ENCODE assay signal across 5 fruit fly cellular contexts in genomic region chr3L:5279998-5280610, dm6.
A peak's percentile ranks its signal among the peaks of the same experiment; 100 is the strongest.
TF ChIP-seq lines count a peak whose summit lies in the region.

No protein-coding gene starts in this region.

- TF ChIP-seq CTCF in whole organism, embryonic (GFP tag; optimal IDR thresholded peaks at IDR 0.05; lab: Kevin White, UChicago): no peak

TF ChIP-seq in whole organism, adult, 20 proteins besides CTCF, POLR2A, EP300 and RAD21:
- TF ChIP-seq CG1620 (GFP tag; optimal IDR thresholded peaks at IDR 0.05; lab: Kevin White, UChicago): no peak
- TF ChIP-seq tj (GFP tag; optimal IDR thresholded peaks at IDR 0.05; lab: Kevin White, UChicago): peak; percentile 29
- TF ChIP-seq pad (GFP tag; optimal IDR thresholded peaks at IDR 0.05; lab: Kevin White, UChicago): no peak
- no peak for TF ChIP-seq Hr96 (GFP tag; optimal IDR thresholded peaks at IDR 0.05; lab: Kevin White, UChicago)
- no peak for TF ChIP-seq Mnt (GFP tag; optimal IDR thresholded peaks at IDR 0.05; lab: Kevin White, UChicago)
- no peak for TF ChIP-seq cnc (optimal IDR thresholded peaks at IDR 0.05; lab: Kevin White, UChicago)
- no peak for TF ChIP-seq CG7045 (GFP tag; optimal IDR thresholded peaks at IDR 0.05; lab: Kevin White, UChicago)
- TF ChIP-seq ovo (GFP tag; optimal IDR thresholded peaks at IDR 0.05; lab: Kevin White, UChicago): no peak

TF ChIP-seq in whole organism, embryonic, 481 proteins besides CTCF, POLR2A, EP300 and RAD21 (continues in another document):
- TF ChIP-seq CG6254 (GFP tag; optimal IDR thresholded peaks at IDR 0.05; lab: Kevin White, UChicago): peak; percentile 1
- TF ChIP-seq Xrp1 (GFP tag; IDR thresholded peaks at IDR 0.05; lab: Robert Waterston, UW): peak; percentile 57
- TF ChIP-seq CG15601 (tag; optimal IDR thresholded peaks at IDR 0.05; lab: Kevin White, UChicago): peak; percentile 47
- peak; percentile 55 for TF ChIP-seq gem (tag; optimal IDR thresholded peaks at IDR 0.05; lab: Kevin White, UChicago)
- 0 out of 2 replicates have a peak, but pooled peaks have one; percentile 14 for TF ChIP-seq cas (GFP tag; IDR thresholded peaks at IDR 0.05; lab: Robert Waterston, UW)
- TF ChIP-seq CG12659 (GFP tag; optimal IDR thresholded peaks at IDR 0.05; lab: Kevin White, UChicago): peak; percentile 6
- peak; percentile 23 for TF ChIP-seq Fer1 (GFP tag; optimal IDR thresholded peaks at IDR 0.05; lab: Kevin White, UChicago)
- TF ChIP-seq sens (GFP tag; lab: Kevin White, UChicago): peak; percentile 75
- TF ChIP-seq chinmo (GFP tag; IDR thresholded peaks at IDR 0.05; lab: Robert Waterston, UW; ENCODE audit: partially characterized antibody): no peak
- no peak for TF ChIP-seq CG14441 (GFP tag; IDR thresholded peaks at IDR 0.05; lab: Robert Waterston, UW)
- peak; percentile 33 for TF ChIP-seq CG15269 (tag; optimal IDR thresholded peaks at IDR 0.05; lab: Kevin White, UChicago)
- peak; percentile 43 for TF ChIP-seq Abd-B (GFP tag; optimal IDR thresholded peaks at IDR 0.05; lab: Kevin White, UChicago)
- TF ChIP-seq D (optimal IDR thresholded peaks at IDR 0.05; lab: Kevin White, UChicago): no peak
- peak; percentile 30 for TF ChIP-seq D (GFP tag; optimal IDR thresholded peaks at IDR 0.05; lab: Kevin White, UChicago)
- no peak for TF ChIP-seq schlank (tag; optimal IDR thresholded peaks at IDR 0.05; lab: Kevin White, UChicago)
- TF ChIP-seq eve (GFP tag; optimal IDR thresholded peaks at IDR 0.05; lab: Kevin White, UChicago): peak in 1 of 2 experiments; percentile 43
- TF ChIP-seq CG15696 (tag; optimal IDR thresholded peaks at IDR 0.05; lab: Kevin White, UChicago): no peak
- peak; percentile 13 for TF ChIP-seq Hmr (GFP tag; optimal IDR thresholded peaks at IDR 0.05; lab: Kevin White, UChicago)
- TF ChIP-seq tup (GFP tag; optimal IDR thresholded peaks at IDR 0.05; lab: Kevin White, UChicago): no peak
- TF ChIP-seq rib (GFP tag; IDR thresholded peaks at IDR 0.05; lab: Robert Waterston, UW): no peak
- TF ChIP-seq Mrtf (GFP tag; IDR thresholded peaks at IDR 0.05; lab: Robert Waterston, UW): 0 out of 3 replicates have a peak, but pooled peaks have one; percentile 2

TF ChIP-seq in whole organism, prepupa, 60 proteins besides CTCF, POLR2A, EP300 and RAD21:
- peak; percentile 40 for TF ChIP-seq CG32006 (GFP tag; optimal IDR thresholded peaks at IDR 0.05; lab: Kevin White, UChicago)
- TF ChIP-seq Blimp-1 (GFP tag; optimal IDR thresholded peaks at IDR 0.05; lab: Kevin White, UChicago): no peak
- TF ChIP-seq Eip78C (GFP tag; lab: Kevin White, UChicago): peak; percentile 67
- no peak for TF ChIP-seq fd59A (GFP tag; optimal IDR thresholded peaks at IDR 0.05; lab: Kevin White, UChicago)
- 0 out of 3 replicates have a peak, but pooled peaks have one; percentile 36 for TF ChIP-seq CG8119 (GFP tag; IDR thresholded peaks at IDR 0.05; lab: Robert Waterston, UW)
- peak; percentile 1 for TF ChIP-seq Hr4 (GFP tag; optimal IDR thresholded peaks at IDR 0.05; lab: Kevin White, UChicago)
- no peak for TF ChIP-seq CG3032 (tag; optimal IDR thresholded peaks at IDR 0.05; lab: Kevin White, UChicago)
- peak; percentile 21 for TF ChIP-seq CG6276 (GFP tag; optimal IDR thresholded peaks at IDR 0.05; lab: Kevin White, UChicago)

TF ChIP-seq in whole organism, pupa, 21 proteins besides CTCF, POLR2A, EP300 and RAD21:
- TF ChIP-seq fd96Ca (GFP tag; IDR thresholded peaks at IDR 0.05; lab: Robert Waterston, UW): no peak
- no peak for TF ChIP-seq CG12605 (GFP tag; IDR thresholded peaks at IDR 0.05; lab: Robert Waterston, UW)
- TF ChIP-seq Ets98B (GFP tag; IDR thresholded peaks at IDR 0.05; lab: Robert Waterston, UW): no peak
- TF ChIP-seq CG14655 (GFP tag; optimal IDR thresholded peaks at IDR 0.05; lab: Kevin White, UChicago): peak; percentile 19
- peak; percentile 6; the same call in 1 of the 2 replicates for TF ChIP-seq CG32121 (GFP tag; IDR thresholded peaks at IDR 0.05; lab: Robert Waterston, UW)
- TF ChIP-seq Pif1B (GFP tag; optimal IDR thresholded peaks at IDR 0.05; lab: Kevin White, UChicago): no peak
- peak; percentile 2 for TF ChIP-seq CG8301 (tag; optimal IDR thresholded peaks at IDR 0.05; lab: Kevin White, UChicago)

TF ChIP-seq in whole organism, wandering third instar larva, 38 proteins besides CTCF, POLR2A, EP300 and RAD21:
- TF ChIP-seq brk (GFP tag; optimal IDR thresholded peaks at IDR 0.05; lab: Kevin White, UChicago): no peak
- TF ChIP-seq Vsx2 (GFP tag; optimal IDR thresholded peaks at IDR 0.05; lab: Kevin White, UChicago; ENCODE audit: partially characterized antibody): no peak
- TF ChIP-seq psq (GFP tag; optimal IDR thresholded peaks at IDR 0.05; lab: Kevin White, UChicago): no peak
- TF ChIP-seq Dfd (GFP tag; optimal IDR thresholded peaks at IDR 0.05; lab: Kevin White, UChicago): peak; percentile 55
- TF ChIP-seq Dif (GFP tag; optimal IDR thresholded peaks at IDR 0.05; lab: Kevin White, UChicago; ENCODE audit: partially characterized antibody): no peak
- no peak for TF ChIP-seq dl (GFP tag; optimal IDR thresholded peaks at IDR 0.05; lab: Kevin White, UChicago; ENCODE audit: insufficient read depth in 1 of 2, partially characterized antibody in 2 of 2)
